Worm (Caenorhabditis elegans) whole organism, mixed stage, embryonic: Measurements from ENCODE around the gene R04B5.7.

Experiments
- elt-3 ChIP-seq: fragments of 150-350 bp; optimal IDR thresholded peaks from 2 replicates; lab custom pipeline; 2014; ENCODE audit warnings: missing biosample characterization, missing genetic modification characterization
- flh-1 ChIP-seq: fragments of 200-800 bp; sonication (Bioruptor generic); optimal IDR thresholded peaks from 2 replicates; lab custom pipeline; 2018; ENCODE audit warnings: mild to moderate bottlenecking, missing genetic modification characterization, moderate library complexity, missing compliant biosample characterization
- lin-32 ChIP-seq: fragments of 200-800 bp; sonication (Bioruptor generic); optimal IDR thresholded peaks from 2 replicates; lab custom pipeline; 2018; ENCODE audit warnings: mild to moderate bottlenecking, missing genetic modification characterization, missing compliant biosample characterization
- nhr-76 ChIP-seq: sonication (generic microtip); optimal IDR thresholded peaks from 2 replicates; lab custom pipeline; 2017; ENCODE audit warnings: missing biosample characterization, missing genetic modification characterization
- unc-62 ChIP-seq: fragments of 150-350 bp; optimal IDR thresholded peaks from 2 replicates; lab custom pipeline; 2014; ENCODE audit warnings: missing biosample characterization, missing genetic modification reagents, missing genetic modification characterization

DNA sequence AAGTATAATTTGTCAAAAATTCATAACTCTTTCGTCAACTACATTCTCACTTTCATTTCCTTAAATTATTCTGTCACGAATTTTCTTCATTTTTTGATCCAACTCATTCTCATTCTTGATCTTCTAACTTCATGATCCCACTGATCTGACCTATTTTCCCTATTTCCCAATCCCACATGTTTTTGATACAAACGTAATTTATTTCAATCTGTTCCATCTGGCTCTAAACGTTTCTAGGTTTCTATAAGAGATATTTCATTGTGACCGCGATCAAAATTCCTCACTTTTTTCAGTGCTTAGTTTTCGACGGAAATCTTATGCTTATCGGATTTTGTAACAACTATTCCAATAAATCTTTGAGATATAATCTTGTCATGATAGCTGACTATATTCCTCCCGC is 24.7 kb downstream of the R04B5.7 start:
- TF ChIP-seq elt-3 (tag; lab: Kevin White, UChicago) (no peak), nhr-76 (no peak), flh-1 (no peak), lin-32 (GFP tag; lab: Kevin White, UChicago) (no peak), unc-62 (GFP tag; lab: Kevin White, UChicago) (no peak)
